Fruit fly (Drosophila melanogaster): ENCODE data around the gene VhaAC39-1.

The VhaAC39-1 gene

dm6 chrX:3930528-3931251 lies 50.1 kb downstream of the VhaAC39-1 start, which contains the start of gene CG42541:
CG42541 (minus strand) TSS chrX:3930578.
- TF ChIP-seq CG17801 (GFP tag; optimal IDR thresholded peaks at IDR 0.05; ENCODE audit: partially characterized antibody), result no peak

dm6 chrX:3931669-3932068 lies 51.1 kb downstream of the VhaAC39-1 start:
- no peak for TF ChIP-seq CG17801 (GFP tag; optimal IDR thresholded peaks at IDR 0.05; ENCODE audit: partially characterized antibody)
